Fruit fly (Drosophila melanogaster) whole organism, embryonic: ENCODE measurements around the gene Tob.
A peak's percentile ranks its signal among the peaks of the same experiment; 100 is the strongest.

Source experiments
- Abd-B ChIP-seq: fragments of 200-800 bp; sonication (Bioruptor generic); optimal IDR thresholded peaks from 2 replicates; lab custom pipeline; 2018; ENCODE audit warnings: missing biosample characterization, mild to moderate bottlenecking, missing genetic modification characterization, moderate library complexity
- Ada2b ChIP-seq: fragments of 200-800 bp; sonication (Bioruptor generic); IDR thresholded peaks from 2 replicates; pipeline ENCODE4 v1.3.6; 2022; ENCODE audit warnings: missing biosample characterization, missing genetic modification characterization
- Bteb2 ChIP-seq: fragments of 200-800 bp; sonication (Bioruptor generic); optimal IDR thresholded peaks from 2 replicates; lab custom pipeline; 2016; ENCODE audit warnings: missing biosample characterization, missing genetic modification characterization
- CG10462 ChIP-seq: fragments of 200-800 bp; sonication (Bioruptor generic); optimal IDR thresholded peaks from 2 replicates; lab custom pipeline; 2016; ENCODE audit warnings: missing biosample characterization, missing genetic modification characterization
- CG12236 ChIP-seq: fragments of 200-800 bp; sonication (Bioruptor generic); optimal IDR thresholded peaks from 2 replicates; lab custom pipeline; 2016; ENCODE audit warnings: missing biosample characterization, missing genetic modification characterization
- CG30403 ChIP-seq: fragments of 200-800 bp; sonication (Bioruptor generic); optimal IDR thresholded peaks from 3 replicates; lab custom pipeline; 2016; ENCODE audit warnings: missing biosample characterization, missing genetic modification characterization
- CG31365 ChIP-seq: fragments of 200-800 bp; sonication (Bioruptor generic); optimal IDR thresholded peaks from 2 replicates; lab custom pipeline; 2018; ENCODE audit warnings: missing biosample characterization, mild to moderate bottlenecking, missing genetic modification characterization
- CG32532 ChIP-seq: fragments of 200-800 bp; sonication (Bioruptor generic); IDR thresholded peaks from 2 replicates; pipeline ENCODE4 v1.3.6; 2022; ENCODE audit warnings: missing biosample characterization, missing genetic modification characterization
- CG3407 ChIP-seq: fragments of 200-800 bp; sonication (Bioruptor generic); optimal IDR thresholded peaks from 2 replicates; lab custom pipeline; 2018; ENCODE audit warnings: missing biosample characterization, mild to moderate bottlenecking, missing genetic modification characterization
- CG4404 ChIP-seq: fragments of 200-800 bp; sonication (Bioruptor generic); IDR thresholded peaks from 2 replicates; pipeline ENCODE4 v1.3.6; 2022; ENCODE audit warnings: missing biosample characterization, missing genetic modification characterization
- CG6175 ChIP-seq: fragments of 200-800 bp; sonication (Bioruptor generic); IDR thresholded peaks from 3 replicates; pipeline ENCODE4 v1.3.6; 2022; ENCODE audit warnings: missing biosample characterization, missing genetic modification characterization
- CG8924 ChIP-seq: fragments of 200-800 bp; optimal IDR thresholded peaks from 3 replicates; lab custom pipeline; 2019; ENCODE audit warnings: missing biosample characterization, mild to moderate bottlenecking, missing genetic modification characterization, moderate library complexity
- CG9727 ChIP-seq: fragments of 200-800 bp; sonication (Bioruptor generic); optimal IDR thresholded peaks from 3 replicates; lab custom pipeline; 2017; ENCODE audit warnings: missing biosample characterization, mild to moderate bottlenecking, missing genetic modification characterization
- CG9797 ChIP-seq: fragments of 200-800 bp; sonication (Bioruptor generic); optimal IDR thresholded peaks from 3 replicates; lab custom pipeline; 2018; ENCODE audit warnings: missing biosample characterization, mild to moderate bottlenecking, missing genetic modification characterization
- CG9932 ChIP-seq: fragments of 200-800 bp; sonication (Bioruptor generic); IDR thresholded peaks from 2 replicates; pipeline ENCODE4 v1.3.6; 2022; ENCODE audit warnings: missing biosample characterization, missing genetic modification characterization
- Dad ChIP-seq: fragments of 200-800 bp; sonication (Bioruptor generic); optimal IDR thresholded peaks from 3 replicates; lab custom pipeline; 2016; ENCODE audit warnings: missing biosample characterization, missing genetic modification characterization
- Dek ChIP-seq: fragments of 200-800 bp; sonication (Bioruptor generic); optimal IDR thresholded peaks from 3 replicates; lab custom pipeline; 2019; ENCODE audit warnings: missing biosample characterization, mild to moderate bottlenecking, missing genetic modification characterization, moderate library complexity
- E2f1 ChIP-seq: fragments of 200-800 bp; sonication (Bioruptor generic); IDR thresholded peaks from 2 replicates; pipeline ENCODE4 v1.3.6; 2022; ENCODE audit warnings: missing biosample characterization, missing genetic modification characterization
- H15 ChIP-seq: fragments of 200-800 bp; sonication (Bioruptor generic); IDR thresholded peaks from 3 replicates; pipeline ENCODE4 v1.3.6; 2022; ENCODE audit warnings: missing biosample characterization, missing genetic modification characterization
- HHEX ChIP-seq: fragments of 200-800 bp; sonication (Bioruptor generic); optimal IDR thresholded peaks from 3 replicates; lab custom pipeline; 2017; ENCODE audit warnings: missing biosample characterization, mild to moderate bottlenecking, missing genetic modification characterization, missing genetic modification reagents
- HLH3B ChIP-seq: fragments of 200-800 bp; sonication (Bioruptor generic); IDR thresholded peaks from 2 replicates; pipeline ENCODE4 v1.3.6; 2022; ENCODE audit warnings: missing biosample characterization, missing genetic modification characterization
- Hey ChIP-seq: fragments of 200-800 bp; sonication (Bioruptor generic); optimal IDR thresholded peaks from 3 replicates; lab custom pipeline; 2018; ENCODE audit warnings: missing biosample characterization, mild to moderate bottlenecking, missing genetic modification characterization
- Hr39 ChIP-seq: fragments of >200 bp; optimal IDR thresholded peaks from 2 replicates; lab custom pipeline; 2017
- Kr ChIP-seq: fragments of 200-800 bp; sonication (Bioruptor generic); optimal IDR thresholded peaks from 2 replicates; lab custom pipeline; 2017; ENCODE audit warnings: missing biosample characterization, mild to moderate bottlenecking, missing genetic modification characterization
- Lpt ChIP-seq: fragments of >200 bp; optimal IDR thresholded peaks from 2 replicates; lab custom pipeline; 2018; ENCODE audit warnings: missing biosample characterization, missing genetic modification characterization
- Meics ChIP-seq: fragments of 200-800 bp; sonication (Bioruptor generic); optimal IDR thresholded peaks from 2 replicates; lab custom pipeline; 2017; ENCODE audit warnings: missing biosample characterization, mild to moderate bottlenecking, missing genetic modification characterization
- NK7.1 ChIP-seq: fragments of 200-800 bp; sonication (Bioruptor generic); optimal IDR thresholded peaks from 3 replicates; lab custom pipeline; 2016; ENCODE audit warnings: missing biosample characterization, missing genetic modification characterization
- Sry-β ChIP-seq: fragments of 200-800 bp; sonication (Bioruptor generic); optimal IDR thresholded peaks from 2 replicates; lab custom pipeline; 2018; ENCODE audit warnings: missing biosample characterization, mild to moderate bottlenecking, missing genetic modification characterization, moderate library complexity
- Usf ChIP-seq: fragments of 200-800 bp; sonication (Bioruptor generic); optimal IDR thresholded peaks from 2 replicates; lab custom pipeline; 2017; ENCODE audit warnings: missing genotype, missing biosample characterization, missing genetic modification characterization
- abd-A ChIP-seq: fragments of 200-800 bp; sonication (Bioruptor generic); optimal IDR thresholded peaks from 3 replicates; lab custom pipeline; 2019; ENCODE audit warnings: missing biosample characterization, mild to moderate bottlenecking, missing genetic modification characterization, moderate library complexity
- ap ChIP-seq: fragments of 200-800 bp; sonication (Bioruptor generic); IDR thresholded peaks from 2 replicates; pipeline ENCODE4 v1.3.6; 2022; ENCODE audit warnings: missing biosample characterization, missing genetic modification characterization
- croc ChIP-seq: fragments of 200-800 bp; sonication (Bioruptor generic); conservative IDR thresholded peaks from 3 replicates; pipeline ENCODE4 v1.3.6; 2022; ENCODE audit warnings: missing biosample characterization, missing genetic modification characterization
- dimm ChIP-seq: fragments of 200-800 bp; sonication (Bioruptor generic); IDR thresholded peaks from 2 replicates; pipeline ENCODE4 v1.3.6; 2022; ENCODE audit warnings: missing biosample characterization, missing genetic modification characterization
- disco-r ChIP-seq: fragments of 200-800 bp; sonication (Bioruptor generic); optimal IDR thresholded peaks from 2 replicates; lab custom pipeline; 2016; ENCODE audit warnings: missing biosample characterization, missing genetic modification characterization
- dmrt11E ChIP-seq: fragments of 200-800 bp; sonication (Bioruptor generic); optimal IDR thresholded peaks from 3 replicates; lab custom pipeline; 2018; ENCODE audit warnings: missing biosample characterization, mild to moderate bottlenecking, missing genetic modification characterization, moderate library complexity
- dpn ChIP-seq, 2 experiments: fragments of 200-800 bp; sonication (Bioruptor generic); optimal IDR thresholded peaks; 3 replicates each; lab custom pipeline; 2016; ENCODE audit warnings: missing biosample characterization in 2 of 2, missing genetic modification characterization in 2 of 2
- dysf ChIP-seq: fragments of 200-800 bp; sonication (Bioruptor generic); IDR thresholded peaks from 3 replicates; pipeline ENCODE4 v1.3.6; 2022; ENCODE audit warnings: missing biosample characterization, missing genetic modification characterization
- gfzf ChIP-seq: fragments of 200-800 bp; sonication (Bioruptor generic); optimal IDR thresholded peaks from 2 replicates; lab custom pipeline; 2016; ENCODE audit warnings: missing biosample characterization, mild to moderate bottlenecking, missing genetic modification characterization, moderate library complexity
- grau ChIP-seq: fragments of 200-800 bp; optimal IDR thresholded peaks from 3 replicates; lab custom pipeline; 2019; ENCODE audit warnings: missing biosample characterization, mild to moderate bottlenecking, missing genetic modification characterization, moderate library complexity
- her ChIP-seq: fragments of 200-800 bp; sonication (Bioruptor generic); optimal IDR thresholded peaks from 2 replicates; lab custom pipeline; 2016; ENCODE audit warnings: missing biosample characterization, missing genetic modification characterization
- kah ChIP-seq: fragments of 200-800 bp; sonication (Bioruptor generic); optimal IDR thresholded peaks from 2 replicates; lab custom pipeline; 2018; ENCODE audit warnings: missing biosample characterization, mild to moderate bottlenecking, missing genetic modification characterization
- onecut ChIP-seq: fragments of 200-800 bp; sonication (Bioruptor generic); IDR thresholded peaks from 2 replicates; pipeline ENCODE4 v1.3.6; 2022; ENCODE audit warnings: missing biosample characterization, missing genetic modification characterization
- org-1 ChIP-seq: fragments of 200-800 bp; sonication (Bioruptor generic); optimal IDR thresholded peaks from 2 replicates; lab custom pipeline; 2017; ENCODE audit warnings: missing biosample characterization, missing genetic modification characterization
- pan ChIP-seq, 4 experiments: fragments of >200 bp in 3 of 4; fragments of 200-800 bp in 1 of 4; sonication (Bioruptor generic) in 1 of 4; optimal IDR thresholded peaks in 3 of 4; IDR thresholded peaks in 1 of 4; 2 replicates each; pipeline versions ENCODE4 v1.3.6 to Lab custom; 2017 to 2022; ENCODE audit warnings: missing biosample characterization in 2 of 4, missing genetic modification characterization in 2 of 4, mixed read lengths in 1 of 4
- pnt ChIP-seq: fragments of 200-800 bp; sonication (Bioruptor generic); optimal IDR thresholded peaks from 3 replicates; lab custom pipeline; 2016; ENCODE audit warnings: missing biosample characterization, missing genetic modification characterization
- ranshi ChIP-seq: fragments of 200-800 bp; sonication (Bioruptor generic); IDR thresholded peaks from 2 replicates; pipeline ENCODE4 v1.3.6; 2022; ENCODE audit warnings: missing biosample characterization, missing genetic modification characterization
- slou ChIP-seq: fragments of 200-800 bp; sonication (Bioruptor generic); optimal IDR thresholded peaks from 3 replicates; lab custom pipeline; 2016; ENCODE audit warnings: missing biosample characterization, missing genetic modification characterization
- tna ChIP-seq: fragments of 200-800 bp; sonication (Bioruptor generic); IDR thresholded peaks from 2 replicates; pipeline ENCODE4 v1.3.6; 2022; ENCODE audit warnings: missing biosample characterization, missing genetic modification characterization; ENCODE audit not compliant: partially characterized antibody
- twi ChIP-seq: fragments of 200-800 bp; optimal IDR thresholded peaks from 2 replicates; lab custom pipeline; 2019; ENCODE audit warnings: missing biosample characterization, mild to moderate bottlenecking, missing genetic modification characterization, moderate library complexity
- unpg ChIP-seq: fragments of 200-800 bp; sonication (Bioruptor generic); optimal IDR thresholded peaks from 3 replicates; lab custom pipeline; 2018; ENCODE audit warnings: missing biosample characterization, mild to moderate bottlenecking, missing genetic modification characterization, moderate library complexity
- vfl ChIP-seq: fragments of 200-800 bp; sonication (Bioruptor generic); optimal IDR thresholded peaks from 2 replicates; lab custom pipeline; 2016; ENCODE audit warnings: missing biosample characterization, missing genetic modification characterization
- wor ChIP-seq: fragments of 200-800 bp; sonication (Bioruptor generic); IDR thresholded peaks from 2 replicates; pipeline ENCODE4 v1.3.6; 2022; ENCODE audit warnings: missing biosample characterization, missing genetic modification characterization

Tob gene

DNA sequence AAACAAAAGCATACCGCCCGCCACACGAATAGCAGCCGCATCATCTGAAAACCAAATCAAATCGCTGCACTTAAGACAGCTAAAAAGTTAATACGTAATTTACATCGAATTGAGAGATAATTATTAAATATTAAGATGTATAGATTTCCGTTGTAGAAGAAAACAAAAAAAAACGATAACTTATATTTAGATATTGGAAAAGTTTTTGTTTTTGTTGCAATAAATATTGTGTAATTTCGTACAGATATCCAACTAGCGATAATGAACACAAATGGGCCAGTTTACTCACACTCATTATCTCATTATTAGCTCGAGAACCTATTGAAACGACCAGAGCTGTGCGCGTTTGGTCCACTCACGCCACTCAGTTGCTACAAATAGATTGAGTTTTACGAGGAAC is 49.3 kb upstream of the Tob start (continued):
- TF ChIP-seq CG9727 (GFP tag; lab: Kevin White, UChicago): peak; percentile 79
- no peak for TF ChIP-seq her (GFP tag; lab: Kevin White, UChicago)
- TF ChIP-seq CG12236 (GFP tag; lab: Kevin White, UChicago): peak; percentile 6
- TF ChIP-seq Meics (GFP tag; lab: Kevin White, UChicago): peak; percentile 69
- TF ChIP-seq CG4404 (GFP tag; lab: Robert Waterston, UW): peak; percentile 22; the same call in 1 of the 2 replicates
- peak; percentile 72 for TF ChIP-seq dmrt11E (tag; lab: Kevin White, UChicago)
- peak; percentile 9 for TF ChIP-seq Dad (GFP tag; lab: Kevin White, UChicago)
- TF ChIP-seq dpn (GFP tag; optimal IDR thresholded peaks at IDR 0.05; lab: Kevin White, UChicago): peak; percentile 20 to 60
- TF ChIP-seq Sry-β (GFP tag; lab: Kevin White, UChicago): peak; percentile 8
- TF ChIP-seq Dek (tag; lab: Kevin White, UChicago): peak; percentile 20
- TF ChIP-seq CG10462 (GFP tag; lab: Kevin White, UChicago): peak; percentile 31
- no peak for TF ChIP-seq tna
- TF ChIP-seq Lpt (GFP tag; lab: Kevin White, UChicago): no peak
- peak; percentile 39 for TF ChIP-seq CG3407
- TF ChIP-seq Usf (GFP tag; lab: Kevin White, UChicago): peak; percentile 32
- no peak for TF ChIP-seq Kr (GFP tag; lab: Kevin White, UChicago)
- no peak for TF ChIP-seq abd-A (tag; lab: Kevin White, UChicago)
- no peak for TF ChIP-seq Hr39 (lab: Kevin White, UChicago)
- TF ChIP-seq pan (optimal IDR thresholded peaks at IDR 0.05; lab: Kevin White, UChicago): no peak
- no peak for TF ChIP-seq pan (GFP tag; optimal IDR thresholded peaks at IDR 0.05 in 1 of 2, IDR thresholded peaks at IDR 0.05 in 1 of 2)
- no peak for TF ChIP-seq slou
- no peak for TF ChIP-seq H15 (GFP tag; lab: Robert Waterston, UW)
- TF ChIP-seq gfzf: no peak
- TF ChIP-seq E2f1 (GFP tag; lab: Robert Waterston, UW): no peak; the same call in 1 of the 2 replicates
- peak; percentile 60 for TF ChIP-seq HHEX (GFP tag; lab: Kevin White, UChicago)
- peak; percentile 30; the same call in 1 of the 2 replicates for TF ChIP-seq Ada2b (GFP tag; lab: Robert Waterston, UW)
- no peak for TF ChIP-seq dimm (GFP tag; lab: Robert Waterston, UW)
- TF ChIP-seq CG9932 (GFP tag; lab: Robert Waterston, UW): no peak
- no peak; the same call in none of the 2 replicates for TF ChIP-seq onecut (GFP tag; lab: Robert Waterston, UW)
- peak; percentile 37; the same call in 1 of the 2 replicates for TF ChIP-seq wor (GFP tag; lab: Robert Waterston, UW)
- TF ChIP-seq croc (GFP tag; lab: Robert Waterston, UW): peak; percentile 54; the same call in 2 of the 3 replicates
- peak; percentile 24 for TF ChIP-seq NK7.1
- no peak for TF ChIP-seq CG9797 (GFP tag; lab: Kevin White, UChicago)
- peak; percentile 74 for TF ChIP-seq CG8924
- TF ChIP-seq CG6175 (GFP tag; lab: Robert Waterston, UW): no peak
- TF ChIP-seq ap (GFP tag; lab: Robert Waterston, UW): no peak; the same call in 1 of the 2 replicates
- TF ChIP-seq HLH3B: 0 out of 2 replicates have a peak, but pooled peaks have one; percentile 30
- peak; percentile 47 for TF ChIP-seq Abd-B
- TF ChIP-seq grau: peak; percentile 71
- TF ChIP-seq org-1: peak; percentile 61
- peak; percentile 67 for TF ChIP-seq unpg (GFP tag; lab: Kevin White, UChicago)
- TF ChIP-seq CG31365: no peak
- TF ChIP-seq CG30403 (GFP tag; lab: Kevin White, UChicago): peak; percentile 72
- TF ChIP-seq Bteb2 (GFP tag; lab: Kevin White, UChicago): no peak
- TF ChIP-seq pnt (GFP tag; lab: Kevin White, UChicago): no peak
- no peak for TF ChIP-seq kah (GFP tag; lab: Kevin White, UChicago)
- TF ChIP-seq dysf (GFP tag; lab: Robert Waterston, UW): peak; percentile 60
- TF ChIP-seq disco-r: peak; percentile 36
- TF ChIP-seq twi (tag; lab: Kevin White, UChicago): peak; percentile 28
- no peak for TF ChIP-seq CG32532
- no peak for TF ChIP-seq Hey
- TF ChIP-seq ranshi: no peak
- TF ChIP-seq vfl (GFP tag; lab: Kevin White, UChicago): no peak
